Worm (Caenorhabditis elegans) whole organism, L4 larva: ENCODE measurements around the gene rhr-2.

ENCODE experiments used
- R02D3.7 ChIP-seq: fragments of 150-350 bp; sonication (generic microtip); optimal IDR thresholded peaks from 3 replicates; lab custom pipeline; 2014; ENCODE audit warnings: missing biosample characterization, missing genetic modification characterization
- Y48G9A.11 ChIP-seq: fragments of 200-800 bp; sonication (Bioruptor generic); IDR thresholded peaks from 2 replicates; pipeline ENCODE4 v1.3.6; 2022; ENCODE audit warnings: missing genetic modification reagents, missing genetic modification characterization, missing compliant biosample characterization
- ZK546.5 ChIP-seq, 2 experiments: sonication (generic microtip); optimal IDR thresholded peaks; 2 replicates each; lab custom pipeline; 2017; ENCODE audit warnings: missing biosample characterization in 2 of 2, missing genetic modification characterization in 2 of 2
- ceh-82 ChIP-seq: sonication (generic microtip); optimal IDR thresholded peaks from 2 replicates; lab custom pipeline; 2017; ENCODE audit warnings: missing biosample characterization, missing genetic modification characterization
- lin-1 ChIP-seq: fragments of 200-800 bp; sonication (Bioruptor generic); IDR thresholded peaks from 2 replicates; pipeline ENCODE4 v1.3.6; 2022; ENCODE audit warnings: missing genetic modification reagents, missing genetic modification characterization, missing compliant biosample characterization
- lin-15B ChIP-seq: fragments of 150-350 bp; sonication (generic microtip); optimal IDR thresholded peaks from 3 replicates; lab custom pipeline; 2014; ENCODE audit warnings: missing biosample characterization, missing genetic modification characterization
- nhr-28 ChIP-seq: fragments of 150-350 bp; optimal IDR thresholded peaks from 2 replicates; lab custom pipeline; 2014; ENCODE audit warnings: missing biosample characterization, missing genetic modification characterization
- snpc-4 ChIP-seq: fragments of 150-350 bp; optimal IDR thresholded peaks from 2 replicates; lab custom pipeline; 2014; ENCODE audit warnings: missing biosample characterization, missing genetic modification characterization

ce11 chrV:11704658-11705057 lies 25.3 kb downstream of the rhr-2 start:
- TF ChIP-seq snpc-4 (no peak), nhr-28 (no peak), lin-15B (tag; lab: Kevin White, UChicago) (no peak), ceh-82 (no peak), lin-1 (GFP tag; lab: Robert Waterston, UW) (no peak), R02D3.7 (tag; lab: Kevin White, UChicago) (no peak), Y48G9A.11 (GFP tag; lab: Robert Waterston, UW) (no peak), ZK546.5 (tag; optimal IDR thresholded peaks at IDR 0.05; lab: Kevin White, UChicago) (no peak)
